Fruit fly (Drosophila melanogaster) whole organism, embryonic: Measurements from ENCODE around the gene Atg14.
A peak's percentile ranks its signal among the peaks of the same experiment; 100 is the strongest.

ENCODE experiments used
- CG10366 ChIP-seq: fragments of 200-800 bp; sonication (Bioruptor generic); IDR thresholded peaks from 2 replicates; pipeline ENCODE4 v1.3.6; 2022; ENCODE audit warnings: missing biosample characterization, missing genetic modification characterization
- CG11247 ChIP-seq: fragments of 200-800 bp; sonication (Bioruptor generic); IDR thresholded peaks from 2 replicates; pipeline ENCODE4 v1.3.6; 2022; ENCODE audit warnings: missing biosample characterization, missing genetic modification characterization
- CG11398 ChIP-seq: fragments of 200-800 bp; sonication (Bioruptor generic); optimal IDR thresholded peaks from 2 replicates; lab custom pipeline; 2016; ENCODE audit warnings: missing biosample characterization, missing genetic modification characterization
- CG11695 ChIP-seq: fragments of 200-800 bp; sonication (Bioruptor generic); IDR thresholded peaks from 3 replicates; pipeline ENCODE4 v1.3.6; 2022; ENCODE audit warnings: missing biosample characterization, missing genetic modification characterization
- CG12219 ChIP-seq: fragments of 200-800 bp; sonication (Bioruptor generic); optimal IDR thresholded peaks from 3 replicates; lab custom pipeline; 2018; ENCODE audit warnings: missing biosample characterization, mild to moderate bottlenecking, missing genetic modification characterization
- CG1233 ChIP-seq: fragments of 200-800 bp; sonication (Bioruptor generic); optimal IDR thresholded peaks from 4 replicates; lab custom pipeline; 2018; ENCODE audit warnings: missing biosample characterization, mild to moderate bottlenecking, missing genetic modification characterization
- CG14050 ChIP-seq: fragments of 200-800 bp; sonication (Bioruptor generic); IDR thresholded peaks from 3 replicates; pipeline ENCODE4 v1.3.6; 2022; ENCODE audit warnings: missing biosample characterization, missing genetic modification characterization
- CG14441 ChIP-seq: fragments of 200-800 bp; sonication (Bioruptor generic); IDR thresholded peaks from 2 replicates; pipeline ENCODE4 v1.3.6; 2022; ENCODE audit warnings: missing biosample characterization, missing genetic modification characterization
- CG18011 ChIP-seq: fragments of 200-800 bp; sonication (Bioruptor generic); optimal IDR thresholded peaks from 2 replicates; lab custom pipeline; 2017; ENCODE audit warnings: missing biosample characterization, missing genetic modification characterization, mild to moderate bottlenecking, moderate library complexity, missing genotype
- CG18619 ChIP-seq: fragments of 200-800 bp; sonication (Bioruptor generic); optimal IDR thresholded peaks from 3 replicates; lab custom pipeline; 2017; ENCODE audit warnings: missing biosample characterization, mild to moderate bottlenecking, missing genetic modification characterization
- CG2678 ChIP-seq: fragments of 200-800 bp; sonication (Bioruptor generic); optimal IDR thresholded peaks from 3 replicates; lab custom pipeline; 2019; ENCODE audit warnings: missing biosample characterization, mild to moderate bottlenecking, missing genetic modification characterization, moderate library complexity
- CG2889 ChIP-seq: fragments of 200-800 bp; sonication (Bioruptor generic); IDR thresholded peaks from 3 replicates; pipeline ENCODE4 v1.3.6; 2022; ENCODE audit warnings: missing biosample characterization, missing genetic modification characterization
- CG34422 ChIP-seq: fragments of 200-800 bp; sonication (Bioruptor generic); IDR thresholded peaks from 3 replicates; pipeline ENCODE4 v1.3.6; 2022; ENCODE audit warnings: missing biosample characterization, missing genetic modification characterization
- CG3995 ChIP-seq: fragments of 200-800 bp; sonication (Bioruptor generic); optimal IDR thresholded peaks from 3 replicates; lab custom pipeline; 2016; ENCODE audit warnings: missing biosample characterization, missing genetic modification characterization
- CG4404 ChIP-seq: fragments of 200-800 bp; sonication (Bioruptor generic); IDR thresholded peaks from 2 replicates; pipeline ENCODE4 v1.3.6; 2022; ENCODE audit warnings: missing biosample characterization, missing genetic modification characterization
- CG8388 ChIP-seq: fragments of 200-800 bp; sonication (Bioruptor generic); optimal IDR thresholded peaks from 2 replicates; lab custom pipeline; 2019; ENCODE audit warnings: missing biosample characterization, mild to moderate bottlenecking, missing genetic modification characterization, moderate library complexity
- Chrac-16 ChIP-seq: fragments of 200-800 bp; sonication (Bioruptor generic); optimal IDR thresholded peaks from 3 replicates; lab custom pipeline; 2016; ENCODE audit warnings: missing biosample characterization, missing genetic modification characterization
- CrebB ChIP-seq: fragments of 200-800 bp; sonication (Bioruptor generic); optimal IDR thresholded peaks from 3 replicates; lab custom pipeline; 2018; ENCODE audit warnings: missing biosample characterization, mild to moderate bottlenecking, missing genetic modification characterization
- Deaf1 ChIP-seq: fragments of 200-800 bp; optimal IDR thresholded peaks from 3 replicates; lab custom pipeline; 2019; ENCODE audit warnings: missing biosample characterization, mild to moderate bottlenecking, missing genetic modification characterization, moderate library complexity
- Fer1 ChIP-seq: fragments of 200-800 bp; sonication (Bioruptor generic); optimal IDR thresholded peaks from 2 replicates; lab custom pipeline; 2017; ENCODE audit warnings: missing biosample characterization, mild to moderate bottlenecking, missing genetic modification characterization
- GATAe ChIP-seq: fragments of 200-800 bp; sonication (Bioruptor generic); conservative IDR thresholded peaks from 2 replicates; pipeline ENCODE4 v1.3.6; 2022; ENCODE audit warnings: missing biosample characterization, missing genetic modification characterization
- Gsc ChIP-seq: fragments of 200-800 bp; sonication (Bioruptor generic); IDR thresholded peaks from 2 replicates; pipeline ENCODE4 v1.3.6; 2022; ENCODE audit warnings: missing biosample characterization, missing genetic modification characterization
- HLHmδ ChIP-seq: fragments of 200-800 bp; sonication (Bioruptor generic); optimal IDR thresholded peaks from 2 replicates; lab custom pipeline; 2018; ENCODE audit warnings: missing biosample characterization, mild to moderate bottlenecking, missing genetic modification characterization, moderate library complexity
- HmgZ ChIP-seq: fragments of 200-800 bp; sonication (Bioruptor generic); optimal IDR thresholded peaks from 2 replicates; lab custom pipeline; 2018; ENCODE audit warnings: missing biosample characterization, mild to moderate bottlenecking, missing genetic modification characterization
- Hr3 ChIP-seq: fragments of 200-800 bp; sonication (Bioruptor generic); optimal IDR thresholded peaks from 3 replicates; lab custom pipeline; 2016; ENCODE audit warnings: missing biosample characterization, missing genetic modification characterization
- Hr39 ChIP-seq: fragments of >200 bp; optimal IDR thresholded peaks from 2 replicates; lab custom pipeline; 2017
- Max ChIP-seq: fragments of 200-800 bp; sonication (Bioruptor generic); optimal IDR thresholded peaks from 2 replicates; lab custom pipeline; 2016; ENCODE audit warnings: missing biosample characterization, mild to moderate bottlenecking, missing genetic modification characterization
- Nf-YA ChIP-seq: fragments of 200-800 bp; sonication (Bioruptor generic); IDR thresholded peaks from 2 replicates; pipeline ENCODE4 v1.3.6; 2022; ENCODE audit warnings: missing biosample characterization, missing genetic modification characterization
- PHDP ChIP-seq: fragments of 200-800 bp; sonication (Bioruptor generic); optimal IDR thresholded peaks from 3 replicates; lab custom pipeline; 2018; ENCODE audit warnings: missing biosample characterization, mild to moderate bottlenecking, missing genetic modification characterization, moderate library complexity
- Spps ChIP-seq: fragments of 200-800 bp; sonication (Bioruptor generic); optimal IDR thresholded peaks from 2 replicates; lab custom pipeline; 2018; ENCODE audit warnings: missing biosample characterization, mild to moderate bottlenecking, missing genetic modification characterization
- Vsx1 ChIP-seq: fragments of 200-800 bp; sonication (Bioruptor generic); optimal IDR thresholded peaks from 2 replicates; lab custom pipeline; 2017; ENCODE audit warnings: missing biosample characterization, mild to moderate bottlenecking, missing genetic modification characterization, missing genetic modification reagents
- ap ChIP-seq: fragments of 200-800 bp; sonication (Bioruptor generic); IDR thresholded peaks from 2 replicates; pipeline ENCODE4 v1.3.6; 2022; ENCODE audit warnings: missing biosample characterization, missing genetic modification characterization
- bab2 ChIP-seq: fragments of 200-800 bp; sonication (Bioruptor generic); optimal IDR thresholded peaks from 2 replicates; lab custom pipeline; 2016; ENCODE audit warnings: missing biosample characterization, missing genetic modification characterization
- bcd ChIP-seq: fragments of 200-800 bp; sonication (Bioruptor generic); optimal IDR thresholded peaks from 2 replicates; lab custom pipeline; 2017; ENCODE audit warnings: missing biosample characterization, mild to moderate bottlenecking, missing genetic modification characterization
- btn ChIP-seq: fragments of 200-800 bp; sonication (Bioruptor generic); optimal IDR thresholded peaks from 2 replicates; lab custom pipeline; 2016; ENCODE audit warnings: missing biosample characterization, missing genetic modification characterization
- cad ChIP-seq: fragments of >200 bp; optimal IDR thresholded peaks from 2 replicates; lab custom pipeline; 2017; ENCODE audit warnings: missing biosample characterization, missing genetic modification characterization
- caup ChIP-seq: fragments of 200-800 bp; sonication (Bioruptor generic); optimal IDR thresholded peaks from 3 replicates; lab custom pipeline; 2017; ENCODE audit warnings: missing biosample characterization, mild to moderate bottlenecking, missing genetic modification characterization, moderate library complexity; ENCODE audit not compliant: severe bottlenecking
- croc ChIP-seq: fragments of 200-800 bp; sonication (Bioruptor generic); conservative IDR thresholded peaks from 3 replicates; pipeline ENCODE4 v1.3.6; 2022; ENCODE audit warnings: missing biosample characterization, missing genetic modification characterization
- eve ChIP-seq, 2 experiments: fragments of >200 bp; optimal IDR thresholded peaks; 2 replicates each; lab custom pipeline; 2017; ENCODE audit warnings: missing biosample characterization in 2 of 2, missing genetic modification characterization in 2 of 2
- kah ChIP-seq: fragments of 200-800 bp; sonication (Bioruptor generic); optimal IDR thresholded peaks from 2 replicates; lab custom pipeline; 2018; ENCODE audit warnings: missing biosample characterization, mild to moderate bottlenecking, missing genetic modification characterization
- knrl ChIP-seq: fragments of 200-800 bp; sonication (Bioruptor generic); IDR thresholded peaks from 3 replicates; pipeline ENCODE4 v1.3.6; 2022; ENCODE audit warnings: missing biosample characterization, missing genetic modification characterization; ENCODE audit not compliant: partially characterized antibody
- lab ChIP-seq: fragments of 200-800 bp; sonication (Bioruptor generic); optimal IDR thresholded peaks from 3 replicates; lab custom pipeline; 2017; ENCODE audit warnings: missing biosample characterization, missing genetic modification characterization, mild to moderate bottlenecking, moderate library complexity, missing genetic modification reagents
- nau ChIP-seq: fragments of 200-800 bp; sonication (Bioruptor generic); optimal IDR thresholded peaks from 3 replicates; lab custom pipeline; 2017; ENCODE audit warnings: missing biosample characterization, mild to moderate bottlenecking, missing genetic modification characterization, missing genetic modification reagents
- onecut ChIP-seq: fragments of 200-800 bp; sonication (Bioruptor generic); IDR thresholded peaks from 2 replicates; pipeline ENCODE4 v1.3.6; 2022; ENCODE audit warnings: missing biosample characterization, missing genetic modification characterization
- pfk ChIP-seq: fragments of 200-800 bp; sonication (Bioruptor generic); optimal IDR thresholded peaks from 2 replicates; lab custom pipeline; 2018; ENCODE audit warnings: missing biosample characterization, mild to moderate bottlenecking, missing genetic modification characterization, moderate library complexity
- pzg ChIP-seq: fragments of 200-800 bp; sonication (Bioruptor generic); optimal IDR thresholded peaks from 3 replicates; lab custom pipeline; 2018; ENCODE audit warnings: missing biosample characterization, mild to moderate bottlenecking, missing genetic modification characterization, moderate library complexity
- schlank ChIP-seq: fragments of 200-800 bp; sonication (Bioruptor generic); optimal IDR thresholded peaks from 2 replicates; lab custom pipeline; 2018; ENCODE audit warnings: missing biosample characterization, mild to moderate bottlenecking, missing genetic modification characterization
- wor ChIP-seq: fragments of 200-800 bp; sonication (Bioruptor generic); IDR thresholded peaks from 2 replicates; pipeline ENCODE4 v1.3.6; 2022; ENCODE audit warnings: missing biosample characterization, missing genetic modification characterization

Atg14 gene

DNA sequence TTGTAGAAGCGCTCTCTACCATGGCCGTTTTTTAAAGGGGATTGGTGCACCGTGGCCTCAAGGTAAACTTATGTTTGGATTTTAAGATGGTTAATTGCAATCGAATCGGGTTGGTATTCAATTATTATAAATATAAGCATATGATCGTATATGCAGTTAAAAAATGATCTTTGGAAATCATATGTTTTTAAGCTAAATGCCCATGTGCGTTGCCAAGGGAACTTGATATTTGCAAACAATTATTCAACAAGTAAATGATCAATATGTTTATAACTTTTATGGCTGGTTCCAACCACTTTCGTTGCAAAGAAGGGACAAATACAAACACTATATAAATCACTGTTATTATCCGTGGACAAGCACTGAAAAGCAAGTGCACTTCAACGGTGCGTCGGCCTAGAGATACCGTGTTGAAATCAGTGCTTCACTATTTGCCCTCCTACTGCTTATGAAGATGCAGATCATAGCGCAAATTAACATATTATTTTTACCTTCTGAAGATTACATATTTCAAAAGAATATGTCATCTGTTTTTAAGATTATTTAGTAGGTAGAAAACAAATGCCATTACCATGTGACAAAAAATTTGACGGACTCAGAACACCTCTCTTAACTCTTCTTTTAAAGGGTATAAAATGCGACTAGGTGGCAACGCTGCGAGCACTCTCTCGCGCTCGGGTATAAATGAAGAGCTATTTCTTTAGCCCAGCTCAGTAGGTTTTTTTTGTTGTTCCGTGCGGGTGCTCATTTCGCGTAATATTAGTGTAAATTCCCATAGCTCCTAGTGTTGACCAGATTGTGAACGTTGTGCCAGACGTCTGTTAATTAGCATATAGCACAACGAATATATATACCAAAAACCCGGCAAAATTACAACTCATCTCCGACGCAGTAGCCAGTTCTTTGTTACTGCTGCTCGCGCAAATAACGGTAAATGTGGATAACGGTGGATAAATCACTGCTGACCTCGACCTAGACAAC, 41.5 kb downstream of the Atg14 start, which contains the start of gene rdog (continued):
- TF ChIP-seq Deaf1, result peak; percentile 63
- TF ChIP-seq onecut (GFP tag; lab: Robert Waterston, UW), result 0 out of 2 replicates have a peak, but pooled peaks have one; percentile 25
- TF ChIP-seq wor, result no peak; the same call in 1 of the 2 replicates
- peak; percentile 93 for TF ChIP-seq Max (GFP tag; lab: Kevin White, UChicago)
- TF ChIP-seq Vsx1 (GFP tag; lab: Kevin White, UChicago), result no peak
- no peak for TF ChIP-seq HLHmδ (GFP tag; lab: Kevin White, UChicago)
- no peak for TF ChIP-seq ap (GFP tag; lab: Robert Waterston, UW)
- TF ChIP-seq bab2 (GFP tag; lab: Kevin White, UChicago), result no peak
- TF ChIP-seq Chrac-16 (GFP tag; lab: Kevin White, UChicago), result peak; percentile 84
- peak; percentile 72 for TF ChIP-seq CG12219 (GFP tag; lab: Kevin White, UChicago)
- peak; percentile 72 for TF ChIP-seq CG11398
- TF ChIP-seq kah (GFP tag; lab: Kevin White, UChicago), result peak; percentile 59
- no peak for TF ChIP-seq Hr39
- peak; percentile 65 for TF ChIP-seq PHDP (tag; lab: Kevin White, UChicago)
- TF ChIP-seq croc (GFP tag; lab: Robert Waterston, UW), result peak; percentile 68
- peak; percentile 73 for TF ChIP-seq CG18619 (GFP tag; lab: Kevin White, UChicago)
- peak; percentile 91 for TF ChIP-seq CG3995
- peak; percentile 69 for TF ChIP-seq CG4404 (GFP tag; lab: Robert Waterston, UW)
- no peak; the same call in 1 of the 2 replicates for TF ChIP-seq Nf-YA
- TF ChIP-seq CG1233 (GFP tag; lab: Kevin White, UChicago), result peak; percentile 69
- no peak for TF ChIP-seq pfk (GFP tag; lab: Kevin White, UChicago)
- peak; percentile 84 for TF ChIP-seq lab (GFP tag; lab: Kevin White, UChicago)
- TF ChIP-seq bcd (GFP tag; lab: Kevin White, UChicago), result peak; percentile 82
- TF ChIP-seq CG11695 (GFP tag; lab: Robert Waterston, UW), result no peak
- 0 out of 2 replicates have a peak, but pooled peaks have one; percentile 37 for TF ChIP-seq CG11247
- TF ChIP-seq CG14050, result peak; percentile 41; the same call in 1 of the 3 replicates
- TF ChIP-seq HmgZ (tag; lab: Kevin White, UChicago), result peak; percentile 81
- TF ChIP-seq CG14441 (GFP tag; lab: Robert Waterston, UW), result peak; percentile 55
- peak; percentile 73 for TF ChIP-seq CG8388 (GFP tag; lab: Kevin White, UChicago)
- peak; percentile 68 for TF ChIP-seq CrebB
- peak; percentile 1 for TF ChIP-seq CG18011 (GFP tag; lab: Kevin White, UChicago)
- TF ChIP-seq Gsc (GFP tag; lab: Robert Waterston, UW), result no peak; the same call in 1 of the 2 replicates
- TF ChIP-seq CG10366, result peak; percentile 28; the same call in 1 of the 2 replicates
- TF ChIP-seq CG2678, result peak; percentile 87
- TF ChIP-seq GATAe, result no peak
- no peak for TF ChIP-seq CG2889
- TF ChIP-seq knrl (GFP tag; lab: Robert Waterston, UW), result no peak; the same call in 2 of the 3 replicates
- peak; percentile 22 for TF ChIP-seq schlank (tag; lab: Kevin White, UChicago)
- TF ChIP-seq Hr3, result peak; percentile 73
- peak; percentile 75 for TF ChIP-seq nau
- TF ChIP-seq cad, result no peak
- peak; percentile 79 for TF ChIP-seq Fer1 (GFP tag; lab: Kevin White, UChicago)
- TF ChIP-seq Spps (tag; lab: Kevin White, UChicago), result peak; percentile 50
- no peak for TF ChIP-seq eve (GFP tag; optimal IDR thresholded peaks at IDR 0.05; lab: Kevin White, UChicago)
- TF ChIP-seq caup (GFP tag; lab: Kevin White, UChicago), result peak; percentile 75
- no peak for TF ChIP-seq CG34422
- peak; percentile 20 for TF ChIP-seq pzg (GFP tag; lab: Kevin White, UChicago)
- TF ChIP-seq btn (GFP tag; lab: Kevin White, UChicago), result peak; percentile 62
